Worm (Caenorhabditis elegans) whole organism, L1 larva: ENCODE data around the gene frm-10.

Experiments
- Y116A8C.19 ChIP-seq: sonication (generic microtip); optimal IDR thresholded peaks from 2 replicates; lab custom pipeline; 2016; ENCODE audit warnings: missing compliant biosample characterization, missing genetic modification characterization, borderline replicate concordance
- aha-1 ChIP-seq: fragments of 150-350 bp; optimal IDR thresholded peaks from 2 replicates; lab custom pipeline; 2014; ENCODE audit warnings: missing biosample characterization, missing genetic modification characterization
- alr-1 ChIP-seq: fragments of 200-800 bp; sonication (Bioruptor generic); optimal IDR thresholded peaks from 2 replicates; lab custom pipeline; 2018; ENCODE audit warnings: borderline replicate concordance, mild to moderate bottlenecking, missing genetic modification characterization, missing compliant biosample characterization
- ama-1 ChIP-seq: fragments of 150-350 bp; optimal IDR thresholded peaks from 2 replicates; lab custom pipeline; 2014
- ceh-63 ChIP-seq: fragments of 200-800 bp; sonication (Bioruptor generic); optimal IDR thresholded peaks from 2 replicates; lab custom pipeline; 2018; ENCODE audit warnings: mild to moderate bottlenecking, missing genetic modification characterization, missing compliant biosample characterization
- ceh-88 ChIP-seq: fragments of 200-800 bp; sonication (Bioruptor generic); IDR thresholded peaks from 2 replicates; pipeline ENCODE4 v1.3.6; 2022; ENCODE audit warnings: missing genetic modification characterization, missing compliant biosample characterization
- ceh-90 ChIP-seq: sonication (generic microtip); optimal IDR thresholded peaks from 2 replicates; lab custom pipeline; 2016; ENCODE audit warnings: missing genetic modification characterization, missing compliant biosample characterization
- ces-1 ChIP-seq: fragments of 150-350 bp; optimal IDR thresholded peaks from 2 replicates; lab custom pipeline; 2014; ENCODE audit warnings: missing biosample characterization, missing genetic modification reagents, missing genetic modification characterization
- efl-1 ChIP-seq, 4 experiments: fragments of 150-350 bp; optimal IDR thresholded peaks in 3 of 4; peaks in 1 of 4; 1 replicate in 1 of 4; 2 replicates in 3 of 4; lab custom pipeline; 2014; ENCODE audit warnings: missing biosample characterization in 2 of 4, missing genetic modification characterization in 2 of 4, missing genetic modification reagents in 2 of 4
- egl-13 ChIP-seq: sonication (generic microtip); optimal IDR thresholded peaks from 2 replicates; lab custom pipeline; 2016; ENCODE audit warnings: missing genotype, missing genetic modification reagents, missing genetic modification characterization, missing compliant biosample characterization
- elt-2 ChIP-seq: sonication (generic microtip); optimal IDR thresholded peaks from 2 replicates; lab custom pipeline; 2016; ENCODE audit warnings: missing genetic modification characterization, mild to moderate bottlenecking, inconsistent platforms, missing compliant biosample characterization, missing genetic modification reagents
- elt-3 ChIP-seq, 6 experiments: fragments of 150-350 bp in 1 of 6; sonication (generic microtip); optimal IDR thresholded peaks; 2 replicates each; lab custom pipeline; 2017 to 2018; ENCODE audit warnings: missing biosample characterization in 6 of 6, missing genetic modification characterization in 6 of 6, inconsistent platforms in 1 of 6
- ets-5 ChIP-seq: fragments of 200-800 bp; sonication (Bioruptor generic); IDR thresholded peaks from 2 replicates; pipeline ENCODE4 v1.3.6; 2022; ENCODE audit warnings: missing genetic modification characterization, missing compliant biosample characterization
- fkh-10 ChIP-seq: sonication (generic microtip); optimal IDR thresholded peaks from 2 replicates; lab custom pipeline; 2017; ENCODE audit warnings: missing biosample characterization, missing genetic modification reagents, missing genetic modification characterization
- fkh-4 ChIP-seq: sonication (generic microtip); optimal IDR thresholded peaks from 2 replicates; lab custom pipeline; 2016; ENCODE audit warnings: missing compliant biosample characterization, missing genetic modification characterization, borderline replicate concordance
- fos-1 ChIP-seq: fragments of 150-350 bp; optimal IDR thresholded peaks from 2 replicates; lab custom pipeline; 2014; ENCODE audit warnings: missing biosample characterization, missing genetic modification characterization
- grh-1 ChIP-seq: fragments of 200-800 bp; sonication (Bioruptor generic); IDR thresholded peaks from 2 replicates; pipeline ENCODE4 v1.3.6; 2022; ENCODE audit warnings: missing genetic modification reagents, missing genetic modification characterization, missing compliant biosample characterization
- hlh-17 ChIP-seq: fragments of 200-800 bp; sonication (Bioruptor generic); optimal IDR thresholded peaks from 2 replicates; lab custom pipeline; 2018; ENCODE audit warnings: missing genetic modification characterization, mild to moderate bottlenecking, missing compliant biosample characterization, moderate library complexity, borderline replicate concordance
- lin-15B ChIP-seq: fragments of 150-350 bp; sonication (generic microtip); optimal IDR thresholded peaks from 3 replicates; lab custom pipeline; 2014; ENCODE audit warnings: missing biosample characterization, missing genetic modification characterization
- lin-39 ChIP-seq: fragments of 150-350 bp; optimal IDR thresholded peaks from 2 replicates; lab custom pipeline; 2014; ENCODE audit warnings: missing biosample characterization, missing genetic modification reagents, missing genetic modification characterization
- lsy-2 ChIP-seq, 2 experiments: fragments of 150-350 bp; optimal IDR thresholded peaks; 2 replicates each; lab custom pipeline; 2014; ENCODE audit warnings: missing biosample characterization in 2 of 2, missing genetic modification characterization in 2 of 2
- mdl-1 ChIP-seq, 2 experiments: fragments of 150-350 bp; optimal IDR thresholded peaks; 2 replicates each; lab custom pipeline; 2014 to 2017; ENCODE audit warnings: missing biosample characterization in 2 of 2, missing genetic modification characterization in 2 of 2, inconsistent platforms in 1 of 2
- mef-2 ChIP-seq: fragments of 150-350 bp; optimal IDR thresholded peaks from 2 replicates; lab custom pipeline; 2014; ENCODE audit warnings: missing biosample characterization, missing genetic modification characterization
- nhr-12 ChIP-seq: sonication (generic microtip); optimal IDR thresholded peaks from 2 replicates; lab custom pipeline; 2017; ENCODE audit warnings: missing biosample characterization, missing genetic modification characterization
- nhr-19 ChIP-seq: fragments of 200-800 bp; sonication (Bioruptor generic); conservative IDR thresholded peaks from 2 replicates; pipeline ENCODE4 v1.3.6; 2022; ENCODE audit warnings: missing genetic modification characterization, missing compliant biosample characterization
- nhr-20 ChIP-seq: sonication (generic microtip); optimal IDR thresholded peaks from 2 replicates; lab custom pipeline; 2016; ENCODE audit warnings: mild to moderate bottlenecking, missing genetic modification characterization, missing compliant biosample characterization
- nhr-237 ChIP-seq: fragments of 150-350 bp; optimal IDR thresholded peaks from 2 replicates; lab custom pipeline; 2014; ENCODE audit warnings: missing biosample characterization, missing genetic modification characterization
- nhr-28 ChIP-seq: fragments of 150-350 bp; optimal IDR thresholded peaks from 2 replicates; lab custom pipeline; 2014; ENCODE audit warnings: missing biosample characterization, missing genetic modification characterization
- nhr-47 ChIP-seq: sonication (generic microtip); optimal IDR thresholded peaks from 2 replicates; lab custom pipeline; 2016; ENCODE audit warnings: mild to moderate bottlenecking, missing genetic modification characterization, moderate library complexity, missing compliant biosample characterization
- nhr-84 ChIP-seq: sonication (generic microtip); optimal IDR thresholded peaks from 2 replicates; lab custom pipeline; 2017; ENCODE audit warnings: missing biosample characterization, missing genetic modification characterization
- pqm-1 ChIP-seq: sonication (generic microtip); optimal IDR thresholded peaks from 3 replicates; lab custom pipeline; 2017; ENCODE audit warnings: missing biosample characterization, missing genetic modification characterization
- sox-4 ChIP-seq: sonication (generic microtip); optimal IDR thresholded peaks from 2 replicates; lab custom pipeline; 2016; ENCODE audit warnings: missing genetic modification characterization, missing compliant biosample characterization
- tlp-1 ChIP-seq: fragments of 150-350 bp; optimal IDR thresholded peaks from 2 replicates; lab custom pipeline; 2014; ENCODE audit warnings: missing biosample characterization, missing genetic modification characterization
- unc-130 ChIP-seq: fragments of 150-350 bp; optimal IDR thresholded peaks from 2 replicates; lab custom pipeline; 2017; ENCODE audit warnings: missing biosample characterization, missing genetic modification characterization, inconsistent platforms
- unc-30 ChIP-seq: sonication (generic microtip); optimal IDR thresholded peaks from 2 replicates; lab custom pipeline; 2017; ENCODE audit warnings: missing biosample characterization, missing genetic modification characterization
- unc-62 ChIP-seq: fragments of 150-350 bp; optimal IDR thresholded peaks from 2 replicates; lab custom pipeline; 2014; ENCODE audit warnings: missing biosample characterization, missing genetic modification reagents, missing genetic modification characterization
- unc-86 ChIP-seq: sonication (generic microtip); optimal IDR thresholded peaks from 2 replicates; lab custom pipeline; 2016; ENCODE audit warnings: missing genetic modification characterization, missing compliant biosample characterization
- unc-98 ChIP-seq: fragments of 200-800 bp; sonication (Bioruptor generic); IDR thresholded peaks from 2 replicates; pipeline ENCODE4 v1.3.6; 2022; ENCODE audit warnings: missing genetic modification characterization, missing compliant biosample characterization

Gene frm-10

DNA sequence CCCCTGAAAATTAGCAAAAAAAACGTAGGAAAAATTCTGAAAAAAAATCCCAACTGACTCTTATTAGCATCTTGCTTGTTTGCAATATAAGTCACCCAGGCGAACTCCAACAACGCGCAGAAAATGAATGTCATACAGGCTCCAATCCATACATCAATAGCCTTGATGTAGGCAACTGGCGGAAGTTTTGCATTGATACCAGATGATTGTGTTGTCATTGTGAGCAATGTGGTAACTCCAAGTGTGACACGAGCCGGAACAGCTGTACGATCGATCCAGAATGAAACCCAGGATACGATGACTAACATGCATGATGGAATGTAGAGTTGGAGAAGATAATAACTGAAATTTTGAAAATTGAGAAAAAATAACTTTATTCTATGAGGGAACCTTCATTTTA is 36.2 kb downstream of the frm-10 start:
- TF ChIP-seq unc-62 (GFP tag; lab: Kevin White, UChicago) = no peak
- no peak for TF ChIP-seq ceh-63 (GFP tag; lab: Kevin White, UChicago)
- TF ChIP-seq ceh-88 (GFP tag; lab: Robert Waterston, UW) = no peak
- no peak for TF ChIP-seq sox-4 (tag; lab: Kevin White, UChicago)
- TF ChIP-seq unc-130 (tag; lab: Kevin White, UChicago) = no peak
- TF ChIP-seq unc-98 = no peak
- no peak for TF ChIP-seq elt-3 (tag; optimal IDR thresholded peaks at IDR 0.05; lab: Kevin White, UChicago)

ce11 chrV:13506321-13506720 is 43.3 kb downstream of the frm-10 start, which contains the start of gene R11G10.4:
TSS of gene R11G10.4 (plus strand) at chrV:13506621.
- no peak for TF ChIP-seq ces-1 (GFP tag; lab: Kevin White, UChicago)
- no peak for TF ChIP-seq fkh-4 (tag; lab: Kevin White, UChicago)
- no peak for TF ChIP-seq nhr-28 (tag; lab: Kevin White, UChicago)
- no peak for TF ChIP-seq lsy-2 (tag; optimal IDR thresholded peaks at IDR 0.05; lab: Kevin White, UChicago)
- TF ChIP-seq nhr-12 (tag; lab: Kevin White, UChicago) = no peak
- TF ChIP-seq sox-4 (tag; lab: Kevin White, UChicago) = no peak
- TF ChIP-seq nhr-84 (tag; lab: Kevin White, UChicago) = no peak
- no peak for TF ChIP-seq ama-1 (lab: Kevin White, UChicago)
- no peak for TF ChIP-seq aha-1 (tag; lab: Kevin White, UChicago)
- no peak for TF ChIP-seq pqm-1 (tag; lab: Kevin White, UChicago)
- no peak for TF ChIP-seq nhr-47 (tag; lab: Kevin White, UChicago)
- no peak for TF ChIP-seq nhr-19 (GFP tag; lab: Robert Waterston, UW)
- TF ChIP-seq nhr-20 = no peak
- TF ChIP-seq mdl-1 (tag; optimal IDR thresholded peaks at IDR 0.05; lab: Kevin White, UChicago) = no peak
- no peak for TF ChIP-seq unc-130 (tag; lab: Kevin White, UChicago)
- no peak for TF ChIP-seq fos-1 (tag; lab: Kevin White, UChicago)
- no peak for TF ChIP-seq Y116A8C.19
- TF ChIP-seq, all 84 proteins: peak for 0

DNA sequence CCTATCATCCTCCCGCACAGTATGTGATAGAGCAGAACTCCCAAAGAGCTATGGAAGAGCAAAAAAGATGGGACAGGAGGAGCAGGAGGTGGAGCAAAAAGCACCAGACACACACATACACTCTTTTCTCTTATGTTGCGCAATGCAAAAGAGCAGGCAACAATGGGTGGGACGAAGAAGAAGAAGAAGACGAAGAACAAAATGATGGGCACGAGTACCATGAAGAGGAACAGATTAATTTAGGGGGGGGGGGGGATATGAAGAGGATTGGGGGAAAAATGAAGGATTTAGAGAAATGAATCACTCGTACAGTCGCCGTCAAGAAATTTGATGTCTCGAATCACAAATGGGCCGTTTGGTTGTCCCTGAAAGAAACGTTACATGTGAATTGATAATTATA is 48.6 kb downstream of the frm-10 start, which contains the start of gene avr-15:
TSS of gene avr-15 (minus strand) at position 101 of the 400 bp plus-strand sequence.
- no peak for TF ChIP-seq unc-86
- TF ChIP-seq efl-1 (optimal IDR thresholded peaks at IDR 0.05; lab: Kevin White, UChicago) = no peak
- TF ChIP-seq efl-1 (GFP tag; optimal IDR thresholded peaks at IDR 0.05 in 1 of 2; lab: Kevin White, UChicago) = no peak
- TF ChIP-seq hlh-17 (GFP tag; lab: Kevin White, UChicago) = no peak
- TF ChIP-seq ceh-90 (tag; lab: Kevin White, UChicago) = no peak
- no peak for TF ChIP-seq lin-39 (tag; lab: Kevin White, UChicago)
- TF ChIP-seq egl-13 (tag; lab: Kevin White, UChicago) = no peak
- TF ChIP-seq fkh-10 (GFP tag; lab: Kevin White, UChicago) = no peak
- TF ChIP-seq alr-1 (tag; lab: Kevin White, UChicago) = no peak
- no peak for TF ChIP-seq aha-1 (tag; lab: Kevin White, UChicago)
- TF ChIP-seq unc-30 (tag; lab: Kevin White, UChicago) = no peak
- TF ChIP-seq unc-98 = no peak
- TF ChIP-seq mef-2 (tag; lab: Kevin White, UChicago) = no peak
- no peak for TF ChIP-seq grh-1 (GFP tag; lab: Robert Waterston, UW)
- TF ChIP-seq lin-15B (tag; lab: Kevin White, UChicago) = no peak
- TF ChIP-seq elt-2 (tag; lab: Kevin White, UChicago) = no peak
- no peak for TF ChIP-seq nhr-47 (tag; lab: Kevin White, UChicago)
- TF ChIP-seq tlp-1 (tag; lab: Kevin White, UChicago) = no peak
- TF ChIP-seq nhr-237 (tag; lab: Kevin White, UChicago) = no peak
- no peak for TF ChIP-seq ets-5 (GFP tag; lab: Robert Waterston, UW)
- TF ChIP-seq, all 84 proteins: peak for 0
